Worm (Caenorhabditis elegans) whole organism, L1 larva: Measurements from ENCODE around the gene cbp-2.

ENCODE experiments used
- C16A3.4 ChIP-seq: fragments of 150-350 bp; optimal IDR thresholded peaks from 2 replicates; lab custom pipeline; 2014; ENCODE audit warnings: missing biosample characterization, missing genetic modification characterization
- aly-2 ChIP-seq: fragments of 150-350 bp; optimal IDR thresholded peaks from 2 replicates; lab custom pipeline; 2014; ENCODE audit warnings: missing biosample characterization, missing genetic modification characterization
- ama-1 ChIP-seq: fragments of 150-350 bp; optimal IDR thresholded peaks from 2 replicates; lab custom pipeline; 2014
- blmp-1 ChIP-seq: fragments of 150-350 bp; optimal IDR thresholded peaks from 2 replicates; lab custom pipeline; 2014; ENCODE audit warnings: missing biosample characterization, missing genetic modification characterization
- ces-1 ChIP-seq: fragments of 150-350 bp; optimal IDR thresholded peaks from 2 replicates; lab custom pipeline; 2014; ENCODE audit warnings: missing biosample characterization, missing genetic modification reagents, missing genetic modification characterization
- dpl-1 ChIP-seq, 3 experiments: fragments of 150-350 bp in 2 of 3; sonication (generic microtip) in 1 of 3; optimal IDR thresholded peaks; 2 replicates each; lab custom pipeline; 2014 to 2017; ENCODE audit warnings: missing biosample characterization in 3 of 3, missing genetic modification characterization in 3 of 3, missing genetic modification reagents in 3 of 3
- dsc-1 ChIP-seq: sonication (generic microtip); optimal IDR thresholded peaks from 2 replicates; lab custom pipeline; 2016; ENCODE audit warnings: mild to moderate bottlenecking, missing genetic modification characterization, missing compliant biosample characterization
- efl-1 ChIP-seq, 4 experiments: fragments of 150-350 bp; optimal IDR thresholded peaks in 3 of 4; peaks in 1 of 4; 1 replicate in 1 of 4; 2 replicates in 3 of 4; lab custom pipeline; 2014; ENCODE audit warnings: missing biosample characterization in 2 of 4, missing genetic modification characterization in 2 of 4, missing genetic modification reagents in 2 of 4
- egl-13 ChIP-seq: sonication (generic microtip); optimal IDR thresholded peaks from 2 replicates; lab custom pipeline; 2016; ENCODE audit warnings: missing genotype, missing genetic modification reagents, missing genetic modification characterization, missing compliant biosample characterization
- egl-27 ChIP-seq, 2 experiments: fragments of 150-350 bp in 1 of 2; sonication (generic microtip); optimal IDR thresholded peaks; 3 replicates each; lab custom pipeline; 2017 to 2018; ENCODE audit warnings: missing biosample characterization in 2 of 2, missing genetic modification characterization in 2 of 2, missing genetic modification reagents in 2 of 2
- elt-2 ChIP-seq: sonication (generic microtip); optimal IDR thresholded peaks from 2 replicates; lab custom pipeline; 2016; ENCODE audit warnings: missing genetic modification characterization, mild to moderate bottlenecking, inconsistent platforms, missing compliant biosample characterization, missing genetic modification reagents
- ets-5 ChIP-seq: fragments of 200-800 bp; sonication (Bioruptor generic); IDR thresholded peaks from 2 replicates; pipeline ENCODE4 v1.3.6; 2022; ENCODE audit warnings: missing genetic modification characterization, missing compliant biosample characterization
- fkh-10 ChIP-seq: sonication (generic microtip); optimal IDR thresholded peaks from 2 replicates; lab custom pipeline; 2017; ENCODE audit warnings: missing biosample characterization, missing genetic modification reagents, missing genetic modification characterization
- fkh-4 ChIP-seq: sonication (generic microtip); optimal IDR thresholded peaks from 2 replicates; lab custom pipeline; 2016; ENCODE audit warnings: missing compliant biosample characterization, missing genetic modification characterization, borderline replicate concordance
- grh-1 ChIP-seq: fragments of 200-800 bp; sonication (Bioruptor generic); IDR thresholded peaks from 2 replicates; pipeline ENCODE4 v1.3.6; 2022; ENCODE audit warnings: missing genetic modification reagents, missing genetic modification characterization, missing compliant biosample characterization
- hlh-4 ChIP-seq: sonication (generic microtip); optimal IDR thresholded peaks from 2 replicates; lab custom pipeline; 2016; ENCODE audit warnings: mild to moderate bottlenecking, missing genetic modification characterization, missing compliant biosample characterization
- hpl-2 ChIP-seq: fragments of 150-350 bp; optimal IDR thresholded peaks from 2 replicates; lab custom pipeline; 2014; ENCODE audit warnings: missing biosample characterization, missing genetic modification reagents, missing genetic modification characterization
- irx-1 ChIP-seq: sonication (generic microtip); optimal IDR thresholded peaks from 2 replicates; lab custom pipeline; 2016; ENCODE audit warnings: missing genetic modification characterization, missing compliant biosample characterization
- lin-13 ChIP-seq: fragments of 150-350 bp; optimal IDR thresholded peaks from 2 replicates; lab custom pipeline; 2014; ENCODE audit warnings: missing biosample characterization, missing genetic modification reagents, missing genetic modification characterization
- lin-14 ChIP-seq: fragments of 200-800 bp; sonication (Bioruptor generic); optimal IDR thresholded peaks from 2 replicates; lab custom pipeline; 2018; ENCODE audit warnings: mild to moderate bottlenecking, missing genetic modification characterization, moderate library complexity, missing compliant biosample characterization
- lin-15B ChIP-seq: fragments of 150-350 bp; sonication (generic microtip); optimal IDR thresholded peaks from 3 replicates; lab custom pipeline; 2014; ENCODE audit warnings: missing biosample characterization, missing genetic modification characterization
- lin-35 ChIP-seq, 2 experiments: fragments of 150-350 bp; optimal IDR thresholded peaks; 2 replicates each; lab custom pipeline; 2014; ENCODE audit warnings: missing biosample characterization in 2 of 2, missing genetic modification characterization in 2 of 2, missing genetic modification reagents in 2 of 2
- lin-39 ChIP-seq: fragments of 150-350 bp; optimal IDR thresholded peaks from 2 replicates; lab custom pipeline; 2014; ENCODE audit warnings: missing biosample characterization, missing genetic modification reagents, missing genetic modification characterization
- lir-3 ChIP-seq: sonication (generic microtip); optimal IDR thresholded peaks from 2 replicates; lab custom pipeline; 2016; ENCODE audit warnings: mild to moderate bottlenecking, missing genetic modification characterization, moderate library complexity, missing compliant biosample characterization; ENCODE audit not compliant: poor library complexity
- lsy-2 ChIP-seq, 2 experiments: fragments of 150-350 bp; optimal IDR thresholded peaks; 2 replicates each; lab custom pipeline; 2014; ENCODE audit warnings: missing biosample characterization in 2 of 2, missing genetic modification characterization in 2 of 2
- mef-2 ChIP-seq: fragments of 150-350 bp; optimal IDR thresholded peaks from 2 replicates; lab custom pipeline; 2014; ENCODE audit warnings: missing biosample characterization, missing genetic modification characterization
- mep-1 ChIP-seq: fragments of 150-350 bp; optimal IDR thresholded peaks from 2 replicates; lab custom pipeline; 2014; ENCODE audit warnings: missing biosample characterization, missing genetic modification characterization
- nhr-11 ChIP-seq: fragments of 150-350 bp; optimal IDR thresholded peaks from 2 replicates; lab custom pipeline; 2014; ENCODE audit warnings: missing biosample characterization, missing genetic modification characterization
- nhr-12 ChIP-seq: sonication (generic microtip); optimal IDR thresholded peaks from 2 replicates; lab custom pipeline; 2017; ENCODE audit warnings: missing biosample characterization, missing genetic modification characterization
- nhr-20 ChIP-seq: sonication (generic microtip); optimal IDR thresholded peaks from 2 replicates; lab custom pipeline; 2016; ENCODE audit warnings: mild to moderate bottlenecking, missing genetic modification characterization, missing compliant biosample characterization
- nhr-237 ChIP-seq: fragments of 150-350 bp; optimal IDR thresholded peaks from 2 replicates; lab custom pipeline; 2014; ENCODE audit warnings: missing biosample characterization, missing genetic modification characterization
- nhr-28 ChIP-seq: fragments of 150-350 bp; optimal IDR thresholded peaks from 2 replicates; lab custom pipeline; 2014; ENCODE audit warnings: missing biosample characterization, missing genetic modification characterization
- nhr-71 ChIP-seq: sonication (generic microtip); optimal IDR thresholded peaks from 2 replicates; lab custom pipeline; 2016; ENCODE audit warnings: mild to moderate bottlenecking, missing genetic modification characterization, moderate library complexity, missing compliant biosample characterization
- nhr-76 ChIP-seq: sonication (generic microtip); optimal IDR thresholded peaks from 2 replicates; lab custom pipeline; 2017; ENCODE audit warnings: missing biosample characterization, missing genetic modification characterization
- nhr-85 ChIP-seq: sonication (generic microtip); peaks from one replicate; lab custom pipeline; 2016; ENCODE audit warnings: missing genetic modification characterization, inconsistent platforms, missing compliant biosample characterization
- pqm-1 ChIP-seq: sonication (generic microtip); optimal IDR thresholded peaks from 3 replicates; lab custom pipeline; 2017; ENCODE audit warnings: missing biosample characterization, missing genetic modification characterization
- rnt-1 ChIP-seq: sonication (generic microtip); optimal IDR thresholded peaks from 2 replicates; lab custom pipeline; 2016; ENCODE audit warnings: mild to moderate bottlenecking, missing genetic modification characterization, moderate library complexity, missing compliant biosample characterization
- snu-23 ChIP-seq: sonication (generic microtip); optimal IDR thresholded peaks from 2 replicates; lab custom pipeline; 2016; ENCODE audit warnings: missing genetic modification characterization, missing compliant biosample characterization
- sptf-1 ChIP-seq: fragments of 150-350 bp; optimal IDR thresholded peaks from 2 replicates; lab custom pipeline; 2014; ENCODE audit warnings: missing biosample characterization, missing genetic modification characterization
- swsn-7 ChIP-seq: sonication (generic microtip); optimal IDR thresholded peaks from 2 replicates; lab custom pipeline; 2016; ENCODE audit warnings: missing genetic modification characterization, missing compliant biosample characterization
- tbx-2 ChIP-seq: sonication (generic microtip); optimal IDR thresholded peaks from 2 replicates; lab custom pipeline; 2016; ENCODE audit warnings: missing genetic modification characterization, missing compliant biosample characterization
- tlp-1 ChIP-seq: fragments of 150-350 bp; optimal IDR thresholded peaks from 2 replicates; lab custom pipeline; 2014; ENCODE audit warnings: missing biosample characterization, missing genetic modification characterization
- unc-98 ChIP-seq: fragments of 200-800 bp; sonication (Bioruptor generic); IDR thresholded peaks from 2 replicates; pipeline ENCODE4 v1.3.6; 2022; ENCODE audit warnings: missing genetic modification characterization, missing compliant biosample characterization

Gene cbp-2

DNA sequence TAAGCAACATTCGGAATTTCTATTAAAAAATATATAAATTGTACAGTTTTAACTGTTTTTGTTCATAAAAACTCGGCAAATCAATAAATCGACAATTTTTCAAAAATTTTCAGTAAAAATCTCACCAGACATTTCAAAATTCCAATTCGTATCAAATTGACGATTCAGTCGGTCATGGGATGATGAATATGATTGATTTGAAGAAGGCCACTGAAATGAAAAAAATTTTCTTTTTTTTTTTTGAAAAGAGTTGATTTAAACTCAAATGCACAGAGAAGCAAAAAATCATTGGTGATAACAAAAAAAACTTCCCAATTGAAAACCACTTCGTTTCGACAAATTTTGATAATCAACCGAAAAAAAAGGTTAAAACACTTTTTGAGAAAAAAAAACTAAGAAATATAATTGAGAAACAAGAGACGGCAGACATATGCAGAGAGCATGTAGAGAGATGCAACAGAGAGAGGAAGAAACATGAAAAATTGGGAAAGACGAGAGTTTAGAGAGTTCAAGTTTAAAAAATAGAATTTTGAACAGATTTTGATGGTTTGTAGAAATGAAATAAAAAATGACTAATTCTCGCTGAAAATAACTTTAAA is 19.2 kb upstream of the cbp-2 start:
- TF ChIP-seq elt-2 (tag; lab: Kevin White, UChicago) (peak; percentile 52), nhr-85 (tag; lab: Kevin White, UChicago) (peak; percentile 18), lin-35 (GFP tag; optimal IDR thresholded peaks at IDR 0.05; lab: Kevin White, UChicago) (no peak), blmp-1 (tag; lab: Kevin White, UChicago) (no peak), lin-14 (peak; percentile 21)

DNA sequence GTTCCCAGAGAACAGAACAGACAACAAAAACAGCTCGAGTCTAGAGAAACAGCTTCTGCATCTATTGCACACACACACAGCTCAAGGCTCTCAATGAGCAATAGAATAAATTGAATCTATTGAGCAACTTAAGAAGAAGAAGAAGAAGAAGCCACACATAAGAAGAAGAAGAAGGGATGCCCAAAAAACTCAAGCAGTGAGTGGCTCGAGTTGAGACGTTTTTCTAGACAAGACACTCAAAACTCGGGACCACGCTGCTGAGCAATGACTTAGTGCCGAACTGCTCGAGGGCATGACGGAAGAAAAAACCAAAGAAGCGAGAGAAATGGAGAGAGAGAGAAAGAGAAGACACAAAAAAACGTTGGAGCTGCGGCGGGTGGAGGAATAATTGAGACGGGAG is 17.7 kb upstream of the cbp-2 start:
- TF ChIP-seq dpl-1 (GFP tag; optimal IDR thresholded peaks at IDR 0.05; lab: Kevin White, UChicago) (no peak), nhr-237 (tag; lab: Kevin White, UChicago) (no peak), nhr-85 (tag; lab: Kevin White, UChicago) (no peak), swsn-7 (peak; percentile 20), nhr-28 (tag; lab: Kevin White, UChicago) (no peak), mef-2 (tag; lab: Kevin White, UChicago) (no peak), lin-14 (peak; percentile 89), fkh-10 (GFP tag; lab: Kevin White, UChicago) (peak; percentile 65), ets-5 (GFP tag; lab: Robert Waterston, UW) (no peak), lin-15B (tag; lab: Kevin White, UChicago) (no peak), lin-39 (tag; lab: Kevin White, UChicago) (no peak), efl-1 (optimal IDR thresholded peaks at IDR 0.05; lab: Kevin White, UChicago) (peak in 1 of 2 experiments; percentile 1), efl-1 (GFP tag; optimal IDR thresholded peaks at IDR 0.05 in 1 of 2; lab: Kevin White, UChicago) (peak in 1 of 2 experiments; percentile 80), fkh-4 (tag; lab: Kevin White, UChicago) (no peak), ama-1 (lab: Kevin White, UChicago) (no peak), nhr-12 (no peak), egl-13 (no peak), unc-98 (GFP tag; lab: Robert Waterston, UW) (no peak), nhr-11 (tag; lab: Kevin White, UChicago) (no peak), tbx-2 (no peak), ces-1 (GFP tag; lab: Kevin White, UChicago) (peak; percentile 74), lir-3 (tag; lab: Kevin White, UChicago) (no peak), elt-2 (tag; lab: Kevin White, UChicago) (no peak), dsc-1 (no peak), pqm-1 (tag; lab: Kevin White, UChicago) (no peak), C16A3.4 (no peak), egl-27 (tag; optimal IDR thresholded peaks at IDR 0.05; lab: Kevin White, UChicago) (no peak), tlp-1 (tag; lab: Kevin White, UChicago) (no peak), sptf-1 (tag; lab: Kevin White, UChicago) (no peak), hlh-4 (tag; lab: Kevin White, UChicago) (no peak), nhr-71 (tag; lab: Kevin White, UChicago) (peak; percentile 16), irx-1 (tag; lab: Kevin White, UChicago) (no peak), lin-35 (GFP tag; optimal IDR thresholded peaks at IDR 0.05; lab: Kevin White, UChicago) (peak in 1 of 2 experiments; percentile 13), lin-13 (GFP tag; lab: Kevin White, UChicago) (no peak), rnt-1 (peak; percentile 34), nhr-20 (tag; lab: Kevin White, UChicago) (no peak), hpl-2 (GFP tag; lab: Kevin White, UChicago) (no peak), lsy-2 (tag; optimal IDR thresholded peaks at IDR 0.05; lab: Kevin White, UChicago) (peak; percentile 8 to 27)
- TF ChIP-seq, all 84 proteins: peak for 9

DNA sequence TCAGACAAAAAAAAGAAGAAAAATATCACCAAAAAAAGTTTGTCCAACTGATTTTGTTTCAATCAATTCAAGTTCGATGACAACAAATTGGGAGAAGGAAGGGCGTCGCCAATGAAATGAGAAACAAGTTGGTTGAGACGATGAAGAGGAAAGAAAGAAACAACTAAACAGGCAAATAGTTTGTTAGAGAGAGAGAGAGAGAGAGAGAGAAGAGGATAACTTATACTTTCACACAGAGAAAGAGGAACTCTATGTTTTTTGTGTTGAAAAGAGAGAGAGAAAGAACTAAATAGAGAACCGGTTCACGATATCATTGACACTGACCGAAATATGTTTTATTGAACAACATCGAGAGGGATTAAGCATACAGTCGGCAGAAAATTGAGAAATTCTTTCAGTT is 15.4 kb upstream of the cbp-2 start:
- peak; percentile 50 for TF ChIP-seq nhr-85 (tag; lab: Kevin White, UChicago)
- TF ChIP-seq nhr-71 (tag; lab: Kevin White, UChicago) = peak; percentile 23
- no peak for TF ChIP-seq aly-2 (tag; lab: Kevin White, UChicago)
- TF ChIP-seq snu-23 (GFP tag; lab: Kevin White, UChicago) = peak; percentile 30
- no peak for TF ChIP-seq hpl-2 (GFP tag; lab: Kevin White, UChicago)
- TF ChIP-seq lin-14 = peak; percentile 58
- peak; percentile 27 for TF ChIP-seq nhr-20 (tag; lab: Kevin White, UChicago)
- TF ChIP-seq egl-27 (tag; optimal IDR thresholded peaks at IDR 0.05; lab: Kevin White, UChicago) = no peak
- no peak for TF ChIP-seq nhr-76 (tag; lab: Kevin White, UChicago)
- TF ChIP-seq blmp-1 (tag; lab: Kevin White, UChicago) = peak; percentile 41
- TF ChIP-seq C16A3.4 = no peak
- no peak for TF ChIP-seq mep-1 (tag; lab: Kevin White, UChicago)
- peak; percentile 72 for TF ChIP-seq grh-1 (GFP tag; lab: Robert Waterston, UW)
- peak in 1 of 2 experiments; percentile 32 for TF ChIP-seq lsy-2 (tag; optimal IDR thresholded peaks at IDR 0.05; lab: Kevin White, UChicago)
